Worm (Caenorhabditis elegans) whole organism, dauer: Measurements from ENCODE around the gene col-109.

Experiments
- unc-62 ChIP-seq: sonication (generic microtip); optimal IDR thresholded peaks from 2 replicates; lab custom pipeline; 2017; ENCODE audit warnings: missing biosample characterization, missing genetic modification reagents, missing genetic modification characterization

The col-109 gene

DNA sequence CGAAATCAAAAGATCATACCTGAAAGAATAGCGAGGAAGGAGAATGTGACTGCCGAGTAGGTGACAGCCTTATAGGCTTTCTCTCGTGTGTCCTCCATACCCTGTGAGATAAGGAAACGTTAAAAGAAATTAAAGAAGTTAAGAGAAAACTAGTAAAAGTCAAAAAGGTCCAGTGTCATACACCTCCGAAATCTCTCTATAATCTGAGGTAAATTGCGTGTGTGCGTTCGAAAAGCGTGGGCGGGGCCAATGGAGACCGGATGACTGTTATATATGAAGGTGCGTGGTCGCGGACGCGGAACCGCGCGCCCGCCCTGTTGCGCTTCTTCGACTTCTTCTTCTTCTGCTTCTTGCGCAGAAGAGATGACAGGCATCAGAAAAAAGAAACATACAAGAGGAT, at the start of gene col-109:
col-109 (minus strand) TSS at position 101 of the 400 bp plus-strand sequence.
- TF ChIP-seq unc-62 (GFP tag; lab: Kevin White, UChicago) = no peak

DNA sequence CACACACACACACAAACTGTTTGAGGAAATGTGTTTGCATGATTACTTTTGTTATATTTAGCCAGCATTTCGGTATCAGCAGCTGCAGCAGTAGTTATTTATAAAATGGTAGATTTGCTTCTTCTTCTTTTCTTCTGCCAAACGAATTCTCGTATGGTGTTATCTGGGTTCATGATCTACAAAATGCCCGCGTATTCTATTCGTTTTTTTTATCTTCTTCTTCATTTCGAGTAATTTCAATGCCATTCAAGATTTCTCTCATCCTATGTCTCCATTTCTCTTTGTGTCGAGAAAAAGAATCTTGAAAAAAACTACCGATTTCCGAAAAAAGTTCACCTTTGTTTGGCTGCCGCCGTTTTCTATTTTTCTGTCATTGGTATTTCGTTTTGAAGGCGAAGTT, 48.9 kb upstream of the col-109 start:
- TF ChIP-seq unc-62 (GFP tag; lab: Kevin White, UChicago) = no peak

DNA sequence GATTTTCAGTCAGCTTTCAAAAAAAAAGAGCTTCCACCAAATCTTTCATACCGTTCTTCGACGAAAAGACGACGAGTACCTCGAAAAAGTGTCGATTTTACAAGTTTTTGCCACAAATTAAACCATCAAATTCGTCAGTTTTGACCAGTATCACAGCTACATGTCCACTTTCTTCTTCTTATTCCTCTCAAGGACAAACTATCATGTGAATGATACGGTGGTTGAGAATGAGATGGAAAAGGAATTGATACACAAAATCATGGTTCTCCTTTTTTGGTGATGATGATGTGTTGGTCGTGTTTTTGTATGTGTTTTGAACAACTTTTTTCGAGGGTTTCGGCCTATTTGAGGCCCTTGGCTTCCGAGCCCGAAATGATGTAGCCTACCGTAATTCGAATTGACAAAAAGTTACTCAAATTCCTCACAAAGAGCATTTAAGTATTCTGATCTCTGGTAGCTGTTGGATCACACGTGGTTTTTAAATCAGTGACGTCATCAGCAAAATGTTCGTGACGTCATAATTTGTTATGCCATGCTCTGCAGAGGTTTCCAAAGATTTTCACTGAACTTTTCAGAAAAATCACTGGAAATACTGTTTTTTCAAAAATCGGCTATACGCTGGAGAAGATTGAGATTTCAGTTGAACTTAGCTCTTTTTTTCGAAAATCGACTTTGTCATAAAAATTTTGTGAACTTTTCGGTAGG, 48.0 kb upstream of the col-109 start:
- TF ChIP-seq unc-62 (GFP tag; lab: Kevin White, UChicago) = no peak

DNA sequence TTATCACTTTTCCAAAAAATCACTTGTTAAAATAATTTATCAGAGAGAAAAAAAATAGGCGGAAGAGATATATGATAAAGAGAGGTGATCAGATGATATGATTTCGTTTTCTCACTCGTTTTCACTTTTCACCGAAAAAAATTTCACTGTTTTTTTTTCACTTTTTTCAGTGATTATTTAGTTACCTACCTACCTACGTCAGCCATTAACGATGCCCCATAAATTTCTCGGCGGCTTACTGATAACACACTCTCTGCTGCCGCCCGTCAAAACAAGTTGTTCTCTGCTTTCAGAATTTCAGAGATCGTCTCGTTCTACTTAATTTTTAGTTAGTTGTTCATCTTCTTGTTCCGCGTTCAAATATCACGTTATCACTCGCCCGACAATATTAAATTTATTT, 46.8 kb upstream of the col-109 start:
- no peak for TF ChIP-seq unc-62 (GFP tag; lab: Kevin White, UChicago)

ce11 chrIV:1862655-1863054, 42.6 kb upstream of the col-109 start:
- no peak for TF ChIP-seq unc-62 (GFP tag; lab: Kevin White, UChicago)

DNA sequence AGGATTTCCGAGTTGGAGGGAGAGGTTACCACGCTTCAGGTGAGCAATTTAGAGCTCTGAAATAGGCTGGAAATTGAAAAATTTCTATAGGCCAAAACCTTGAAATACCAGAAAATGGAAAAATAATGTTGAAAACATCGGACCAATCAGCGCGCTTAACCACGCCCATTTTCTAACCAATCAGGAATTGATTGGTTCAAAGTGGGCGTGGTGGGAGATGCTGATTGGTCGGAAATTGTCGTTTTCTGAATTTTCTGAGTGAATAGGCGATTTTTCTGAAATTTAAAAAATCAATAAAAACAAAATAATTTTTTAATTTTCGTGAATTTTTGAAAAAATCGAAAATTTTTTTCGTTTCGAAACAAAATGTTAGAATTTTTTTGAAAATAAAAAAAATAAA, 40.9 kb upstream of the col-109 start:
- no peak for TF ChIP-seq unc-62 (GFP tag; lab: Kevin White, UChicago)

ce11 chrIV:1859365-1859982, 39.4 kb upstream of the col-109 start:
- TF ChIP-seq unc-62 (GFP tag; lab: Kevin White, UChicago) = no peak

DNA sequence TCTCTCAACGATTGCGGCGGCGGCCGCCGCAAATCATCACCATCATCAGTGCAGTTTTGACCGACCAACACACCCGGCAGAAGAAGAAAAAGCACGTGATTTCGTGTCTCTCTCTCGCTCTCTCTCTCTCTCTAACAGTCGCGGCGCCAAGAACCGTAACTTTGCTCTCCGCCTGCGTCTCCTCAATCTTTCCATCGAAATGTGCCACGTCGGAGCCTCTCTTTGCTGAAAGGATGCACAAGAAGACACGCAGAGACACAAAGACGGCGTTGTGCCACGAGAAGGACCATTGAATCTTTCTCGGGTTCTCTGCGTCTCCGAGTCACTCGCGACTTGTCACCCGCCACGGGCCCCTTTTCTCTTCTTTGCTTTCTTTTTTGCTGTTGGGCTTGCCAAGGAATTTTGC, 37.8 kb upstream of the col-109 start:
- TF ChIP-seq unc-62 (GFP tag; lab: Kevin White, UChicago) = no peak

- no peak for TF ChIP-seq unc-62 (GFP tag; lab: Kevin White, UChicago)
Measured at ce11 chrIV:1853934-1854438, 33.9 kb upstream of the col-109 start.

DNA sequence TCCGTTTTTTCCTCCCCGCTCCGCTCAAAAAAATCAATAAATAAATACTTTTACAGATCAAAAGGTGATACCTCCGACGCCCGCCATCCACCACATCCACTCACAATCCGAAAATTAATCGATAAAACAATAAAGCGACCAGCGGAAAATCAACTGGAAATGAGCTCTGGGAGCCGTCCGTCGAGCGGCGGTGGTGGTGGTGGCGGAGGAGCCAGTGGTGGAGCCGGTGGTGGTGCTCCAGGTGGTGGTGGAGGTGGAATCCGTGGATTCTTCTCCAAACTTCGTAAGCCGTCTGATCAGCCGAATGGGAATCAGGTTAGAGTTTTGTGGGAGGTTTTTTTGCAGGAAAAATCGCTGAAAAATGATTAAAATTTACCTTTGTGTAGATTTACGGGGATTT, 27.9 kb upstream of the col-109 start, which contains the start of gene egl-4:
egl-4 (plus strand) TSS at position 160 of the 400 bp plus-strand sequence.
- TF ChIP-seq unc-62 (GFP tag; lab: Kevin White, UChicago) = no peak

ce11 chrIV:1846451-1846850, 26.4 kb upstream of the col-109 start:
- no peak for TF ChIP-seq unc-62 (GFP tag; lab: Kevin White, UChicago)

DNA sequence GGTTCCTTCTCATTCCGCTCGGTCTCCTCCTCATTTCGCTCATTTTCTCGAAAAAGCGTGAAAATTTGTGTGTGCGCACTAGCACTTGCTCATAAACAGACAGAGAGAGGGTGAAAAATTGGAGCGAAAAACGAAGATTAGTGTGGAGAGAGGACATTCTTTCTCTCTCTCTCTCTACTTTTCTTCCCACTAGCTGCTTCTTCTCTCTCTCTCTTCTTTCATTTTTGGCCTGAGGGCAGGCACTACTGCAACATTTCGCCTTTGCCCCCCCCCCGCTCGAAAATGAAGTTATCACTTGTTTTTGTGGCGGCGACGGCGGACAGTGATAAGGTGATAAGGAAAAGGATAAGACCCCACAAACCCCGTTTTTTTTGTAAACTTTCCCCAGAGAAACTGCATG, 25.0 kb upstream of the col-109 start:
- no peak for TF ChIP-seq unc-62 (GFP tag; lab: Kevin White, UChicago)

ce11 chrIV:1844624-1845023, 24.6 kb upstream of the col-109 start:
- no peak for TF ChIP-seq unc-62 (GFP tag; lab: Kevin White, UChicago)

ce11 chrIV:1843611-1844010, 23.6 kb upstream of the col-109 start:
- no peak for TF ChIP-seq unc-62 (GFP tag; lab: Kevin White, UChicago)

- no peak for TF ChIP-seq unc-62 (GFP tag; lab: Kevin White, UChicago)
Measured at ce11 chrIV:1842314-1842713, 22.3 kb upstream of the col-109 start.

- no peak for TF ChIP-seq unc-62 (GFP tag; lab: Kevin White, UChicago)
Measured at ce11 chrIV:1838583-1838982, 18.5 kb upstream of the col-109 start.

ce11 chrIV:1837134-1837533, 17.1 kb upstream of the col-109 start:
- TF ChIP-seq unc-62 (GFP tag; lab: Kevin White, UChicago) = no peak
